Fruit fly (Drosophila melanogaster) ovary, adult (tissue): ENCODE measurements around the gene Rala.

Experiments
- CG17801 ChIP-seq: fragments of 200-800 bp; optimal IDR thresholded peaks from 2 replicates; lab custom pipeline; 2019; ENCODE audit warnings: missing biosample characterization, mild to moderate bottlenecking, missing genetic modification characterization, moderate library complexity; ENCODE audit not compliant: partially characterized antibody

Rala gene

dm6 chrX:3687837-3688375 lies 31.5 kb downstream of the Rala start:
- no peak for TF ChIP-seq CG17801

- peak; percentile 93 for TF ChIP-seq CG17801
Observed at dm6 chrX:3686469-3687410, 32.7 kb downstream of the Rala start.

- no peak for TF ChIP-seq CG17801
Observed at dm6 chrX:3685534-3685922, 33.9 kb downstream of the Rala start.

dm6 chrX:3684809-3685533 lies 34.5 kb downstream of the Rala start:
- TF ChIP-seq CG17801 = no peak

- TF ChIP-seq CG17801 = no peak
Observed at dm6 chrX:3682483-3682813, 37.0 kb downstream of the Rala start.

dm6 chrX:3681729-3682482 lies 37.5 kb downstream of the Rala start:
- TF ChIP-seq CG17801 = peak; percentile 90

dm6 chrX:3680703-3681270 lies 38.6 kb downstream of the Rala start:
- TF ChIP-seq CG17801 = no peak

- peak; percentile 6 for TF ChIP-seq CG17801
Observed at dm6 chrX:3679921-3680702, 39.3 kb downstream of the Rala start.

- TF ChIP-seq CG17801 = peak; percentile 89
Observed at dm6 chrX:3677847-3678411, 41.5 kb downstream of the Rala start.

- peak; percentile 55 for TF ChIP-seq CG17801
Observed at dm6 chrX:3677156-3677846, 42.1 kb downstream of the Rala start.

dm6 chrX:3676469-3677155 lies 42.8 kb downstream of the Rala start:
- TF ChIP-seq CG17801 = peak; percentile 85

dm6 chrX:3675538-3675937 lies 43.9 kb downstream of the Rala start:
- TF ChIP-seq CG17801 = peak; percentile 52

- TF ChIP-seq CG17801 = no peak
Observed at dm6 chrX:3674829-3675228, 44.6 kb downstream of the Rala start.
